Worm (Caenorhabditis elegans) whole organism, young adult: ENCODE measurements around the gene fbxc-39.

Source experiments
- F37B4.10 ChIP-seq: fragments of 200-800 bp; sonication (Bioruptor generic); IDR thresholded peaks from 2 replicates; pipeline ENCODE4 v1.3.6; 2022; ENCODE audit warnings: missing genetic modification characterization, missing compliant biosample characterization
- F57A8.1 ChIP-seq: fragments of 200-800 bp; sonication (Bioruptor generic); optimal IDR thresholded peaks from 2 replicates; lab custom pipeline; 2018; ENCODE audit warnings: mild to moderate bottlenecking, missing genetic modification characterization, moderate library complexity, missing compliant biosample characterization
- ceh-79 ChIP-seq: sonication (generic microtip); optimal IDR thresholded peaks from 2 replicates; lab custom pipeline; 2017; ENCODE audit warnings: mild to moderate bottlenecking, missing genetic modification characterization, missing compliant biosample characterization
- efl-1 ChIP-seq: fragments of 150-350 bp; optimal IDR thresholded peaks from 2 replicates; lab custom pipeline; 2014; ENCODE audit warnings: missing biosample characterization, missing genetic modification reagents, missing genetic modification characterization
- lin-54 ChIP-seq: fragments of 200-800 bp; sonication (Bioruptor generic); optimal IDR thresholded peaks from 2 replicates; lab custom pipeline; 2018; ENCODE audit warnings: mild to moderate bottlenecking, missing genetic modification characterization, missing compliant biosample characterization
- madf-3 ChIP-seq: fragments of 200-800 bp; sonication (Bioruptor generic); IDR thresholded peaks from 2 replicates; pipeline ENCODE4 v1.3.6; 2022; ENCODE audit warnings: missing genetic modification reagents, missing genetic modification characterization, missing compliant biosample characterization
- mxl-1 ChIP-seq: sonication (generic microtip); optimal IDR thresholded peaks from 2 replicates; lab custom pipeline; 2016; ENCODE audit warnings: missing genetic modification characterization, missing compliant biosample characterization
- nfya-1 ChIP-seq: sonication (generic microtip); optimal IDR thresholded peaks from 2 replicates; lab custom pipeline; 2017; ENCODE audit warnings: antibody characterized with exemption, missing compliant biosample characterization, missing genetic modification characterization, borderline replicate concordance; ENCODE audit not compliant: insufficient read depth
- pbrm-1 ChIP-seq: fragments of 200-800 bp; sonication (Bioruptor generic); IDR thresholded peaks from 2 replicates; pipeline ENCODE4 v1.3.6; 2022; ENCODE audit warnings: missing genetic modification reagents, missing genetic modification characterization, missing compliant biosample characterization
- snpc-4 ChIP-seq, 5 experiments: fragments of 150-350 bp in 1 of 5; sonication (generic microtip) in 4 of 5; optimal IDR thresholded peaks; 2 replicates each; lab custom pipeline; 2014 to 2018; ENCODE audit warnings: missing genetic modification characterization in 5 of 5, missing biosample characterization in 3 of 5, antibody characterized with exemption in 2 of 5, mild to moderate bottlenecking in 2 of 5, missing compliant biosample characterization in 2 of 5, missing genotype in 2 of 5, moderate library complexity in 2 of 5, missing genetic modification reagents in 1 of 5
- unc-62 ChIP-seq: fragments of 150-350 bp; optimal IDR thresholded peaks from 2 replicates; lab custom pipeline; 2014; ENCODE audit warnings: missing biosample characterization, missing genetic modification reagents, missing genetic modification characterization
- zim-3 ChIP-seq: sonication (generic microtip); optimal IDR thresholded peaks from 2 replicates; lab custom pipeline; 2017; ENCODE audit warnings: mild to moderate bottlenecking, missing genetic modification characterization, moderate library complexity, missing compliant biosample characterization

- no peak for TF ChIP-seq F57A8.1
- TF ChIP-seq unc-62 (GFP tag; lab: Kevin White, UChicago): no peak
- no peak for TF ChIP-seq lin-54
- no peak for TF ChIP-seq snpc-4 (GFP tag; optimal IDR thresholded peaks at IDR 0.05; lab: Kevin White, UChicago)
- no peak for TF ChIP-seq snpc-4 (tag; optimal IDR thresholded peaks at IDR 0.05; lab: Kevin White, UChicago)
- no peak for TF ChIP-seq madf-3 (GFP tag; lab: Robert Waterston, UW)
- no peak for TF ChIP-seq pbrm-1 (GFP tag; lab: Robert Waterston, UW)
- TF ChIP-seq efl-1 (GFP tag; lab: Kevin White, UChicago): no peak
- no peak for TF ChIP-seq ceh-79 (tag; lab: Kevin White, UChicago)
- TF ChIP-seq mxl-1 (tag; lab: Kevin White, UChicago): no peak
- TF ChIP-seq zim-3 (tag; lab: Kevin White, UChicago): no peak
- no peak for TF ChIP-seq nfya-1
- no peak for TF ChIP-seq F37B4.10 (GFP tag; lab: Robert Waterston, UW)
Measured at ce11 chrII:940779-941178, 47.8 kb upstream of the fbxc-39 start, which contains the start of gene fbxc-36.
